Worm (Caenorhabditis elegans): ENCODE measurements around the gene C44B11.4.
A peak's percentile ranks its signal among the peaks of the same experiment; 100 is the strongest.

Gene C44B11.4

ce11 chrIII:3188564-3188963 is 45.0 kb upstream of the C44B11.4 start:
- TF ChIP-seq lin-35 (GFP tag; optimal IDR thresholded peaks at IDR 0.05): no peak
- TF ChIP-seq elt-3 (tag; optimal IDR thresholded peaks at IDR 0.05): no peak
- TF ChIP-seq nhr-47 (tag; optimal IDR thresholded peaks at IDR 0.05): no peak
- TF ChIP-seq sup-37 (GFP tag; optimal IDR thresholded peaks at IDR 0.05): no peak
- no peak for TF ChIP-seq irx-1 (tag; optimal IDR thresholded peaks at IDR 0.05)
- no peak for TF ChIP-seq ztf-4 (tag; optimal IDR thresholded peaks at IDR 0.05)
- no peak for TF ChIP-seq mef-2 (tag; optimal IDR thresholded peaks at IDR 0.05)
- TF ChIP-seq hlh-17 (GFP tag; optimal IDR thresholded peaks at IDR 0.05; ENCODE audit: borderline replicate concordance): no peak
- TF ChIP-seq lin-14 (GFP tag; optimal IDR thresholded peaks at IDR 0.05): no peak
- no peak for TF ChIP-seq egl-13 (tag; optimal IDR thresholded peaks at IDR 0.05)
- TF ChIP-seq isw-1 (GFP tag; IDR thresholded peaks at IDR 0.05): no peak
- no peak for TF ChIP-seq ztf-11 (tag; optimal IDR thresholded peaks at IDR 0.05)
- TF ChIP-seq jun-1 (tag; optimal IDR thresholded peaks at IDR 0.05): no peak
- TF ChIP-seq efl-1 (optimal IDR thresholded peaks at IDR 0.05): no peak
- TF ChIP-seq efl-1 (GFP tag; optimal IDR thresholded peaks at IDR 0.05 in 1 of 2): no peak

DNA sequence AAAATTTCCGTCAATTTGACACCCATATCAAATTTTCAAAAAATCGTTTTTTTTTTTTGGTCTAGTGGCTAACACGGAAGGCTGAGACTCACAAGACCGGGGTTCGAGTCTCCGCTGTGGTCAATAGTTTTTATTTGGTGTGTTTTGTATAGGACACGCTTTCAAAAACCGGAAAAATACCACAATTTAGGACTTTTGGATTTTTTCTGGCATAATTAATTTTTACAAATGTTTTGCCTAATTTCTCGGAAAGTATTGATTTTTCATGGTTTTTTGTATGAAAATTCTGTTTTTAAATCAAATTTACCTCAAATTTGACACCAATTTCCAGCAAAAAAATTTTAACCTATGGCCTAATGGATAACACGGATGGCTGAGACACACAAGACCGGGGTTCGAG is 42.4 kb upstream of the C44B11.4 start, which contains the start of gene mks-1:
mks-1 (plus strand) TSS at position 301 of the 400 bp plus-strand sequence.
- TF ChIP-seq sup-37 (GFP tag; optimal IDR thresholded peaks at IDR 0.05) (no peak), rnt-1 (tag; optimal IDR thresholded peaks at IDR 0.05) (no peak)

ce11 chrIII:3185232-3185631 is 41.7 kb upstream of the C44B11.4 start:
- TF ChIP-seq efl-1 (optimal IDR thresholded peaks at IDR 0.05) (no peak), efl-1 (GFP tag; optimal IDR thresholded peaks at IDR 0.05 in 1 of 2) (peak in 1 of 2 experiments; percentile 64), snpc-4 (tag; optimal IDR thresholded peaks at IDR 0.05) (no peak)

- no peak for TF ChIP-seq elt-3 (tag; optimal IDR thresholded peaks at IDR 0.05)
Measured at ce11 chrIII:3183377-3183776, 39.8 kb upstream of the C44B11.4 start, which contains the start of gene lmtr-5. Gene lmtr-5, plus strand, starts transcription at chrIII:3183677.

DNA sequence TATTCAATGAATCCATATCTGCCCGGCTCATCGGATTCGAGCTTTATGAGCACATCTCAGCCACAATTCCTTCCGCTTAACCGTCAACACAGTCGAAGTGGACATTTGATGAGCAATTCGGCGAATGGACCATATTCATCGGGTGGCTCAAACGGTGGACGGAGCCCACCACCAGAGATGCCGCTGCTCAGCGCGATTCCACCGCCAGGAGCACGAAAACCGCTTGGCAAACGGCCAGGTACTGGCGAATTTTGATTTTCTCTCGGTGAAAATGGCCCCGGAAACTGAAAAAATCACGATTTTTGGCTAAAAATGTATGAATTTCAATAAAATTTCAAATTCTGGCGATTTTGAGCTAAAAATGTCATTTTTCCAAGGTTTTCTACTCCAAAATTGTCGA is 36.3 kb upstream of the C44B11.4 start:
- TF ChIP-seq ceh-8 (GFP tag; optimal IDR thresholded peaks at IDR 0.05) (no peak), nhr-19 (GFP tag; conservative IDR thresholded peaks at IDR 0.05) (no peak), rnt-1 (tag; optimal IDR thresholded peaks at IDR 0.05) (no peak), irx-1 (tag; optimal IDR thresholded peaks at IDR 0.05) (no peak), aly-2 (tag; optimal IDR thresholded peaks at IDR 0.05) (no peak), hlh-4 (tag; optimal IDR thresholded peaks at IDR 0.05) (no peak)

ce11 chrIII:3176775-3177174 is 33.2 kb upstream of the C44B11.4 start:
- TF ChIP-seq lsy-2 (tag; optimal IDR thresholded peaks at IDR 0.05) (no peak), mef-2 (tag; optimal IDR thresholded peaks at IDR 0.05) (no peak), unc-86 (tag; optimal IDR thresholded peaks at IDR 0.05) (no peak), nhr-28 (tag; optimal IDR thresholded peaks at IDR 0.05) (no peak), mep-1 (tag; optimal IDR thresholded peaks at IDR 0.05) (no peak), skn-1 (tag; optimal IDR thresholded peaks at IDR 0.05) (no peak), zag-1 (tag; optimal IDR thresholded peaks at IDR 0.05) (no peak), grh-1 (GFP tag; IDR thresholded peaks at IDR 0.05) (no peak), ceh-8 (GFP tag; optimal IDR thresholded peaks at IDR 0.05) (no peak), snu-23 (GFP tag; optimal IDR thresholded peaks at IDR 0.05) (no peak)

- TF ChIP-seq lin-15B (tag; optimal IDR thresholded peaks at IDR 0.05): peak; percentile 30
- TF ChIP-seq F16B12.6 (tag; optimal IDR thresholded peaks at IDR 0.05): peak; percentile 11
- peak; percentile 70 for TF ChIP-seq nhr-71 (tag; optimal IDR thresholded peaks at IDR 0.05)
- TF ChIP-seq tlp-1 (tag; optimal IDR thresholded peaks at IDR 0.05): no peak
- TF ChIP-seq unc-86 (tag; optimal IDR thresholded peaks at IDR 0.05): peak; percentile 19
- TF ChIP-seq C16A3.4 (tag; optimal IDR thresholded peaks at IDR 0.05): peak; percentile 3
- TF ChIP-seq lsy-2 (tag; optimal IDR thresholded peaks at IDR 0.05): peak; percentile 49 to 69
- TF ChIP-seq elt-2 (tag; optimal IDR thresholded peaks at IDR 0.05): no peak
- peak; percentile 43 for TF ChIP-seq dsc-1 (tag; optimal IDR thresholded peaks at IDR 0.05)
- TF ChIP-seq nhr-85 (tag): peak; percentile 80
- peak; percentile 6 for TF ChIP-seq lin-39 (tag; optimal IDR thresholded peaks at IDR 0.05)
- TF ChIP-seq nhr-11 (tag; optimal IDR thresholded peaks at IDR 0.05): no peak
- TF ChIP-seq snu-23 (GFP tag; optimal IDR thresholded peaks at IDR 0.05): peak; percentile 67
- TF ChIP-seq swsn-7 (tag; optimal IDR thresholded peaks at IDR 0.05): peak; percentile 63
- TF ChIP-seq grh-1 (GFP tag; IDR thresholded peaks at IDR 0.05): no peak
- no peak for TF ChIP-seq ceh-88 (GFP tag; IDR thresholded peaks at IDR 0.05)
- TF ChIP-seq nhr-90 (tag; optimal IDR thresholded peaks at IDR 0.05; ENCODE audit: poor library complexity): peak; percentile 49
Measured at ce11 chrIII:3174985-3175384, 31.4 kb upstream of the C44B11.4 start, which contains the start of gene R148.3. Gene R148.3, plus strand, starts transcription at chrIII:3175331.
